Fruit fly (Drosophila melanogaster) whole organism, prepupa: ENCODE measurements around the gene Prim2.

Experiments
- CG10631 ChIP-seq: fragments of 200-800 bp; sonication (Bioruptor generic); optimal IDR thresholded peaks from 2 replicates; lab custom pipeline; 2016; ENCODE audit warnings: missing biosample characterization, missing genetic modification characterization
- CG11294 ChIP-seq: fragments of 200-800 bp; sonication (Bioruptor generic); IDR thresholded peaks from 2 replicates; pipeline ENCODE4 v1.3.6; 2022; ENCODE audit warnings: missing biosample characterization, missing genetic modification characterization
- CG11762 ChIP-seq: fragments of 200-800 bp; sonication (Bioruptor generic); optimal IDR thresholded peaks from 3 replicates; lab custom pipeline; 2016; ENCODE audit warnings: missing biosample characterization, missing genetic modification characterization; ENCODE audit not compliant: insufficient read depth
- CG11902 ChIP-seq: fragments of 200-800 bp; sonication (Bioruptor generic); optimal IDR thresholded peaks from 3 replicates; lab custom pipeline; 2016; ENCODE audit warnings: missing biosample characterization, missing genetic modification characterization
- CG15336 ChIP-seq: fragments of 200-800 bp; sonication (Bioruptor generic); IDR thresholded peaks from 2 replicates; pipeline ENCODE4 v1.3.6; 2022; ENCODE audit warnings: missing biosample characterization, missing genetic modification characterization
- CG1621 ChIP-seq: fragments of 200-800 bp; sonication (Bioruptor generic); optimal IDR thresholded peaks from 3 replicates; lab custom pipeline; 2018; ENCODE audit warnings: missing biosample characterization, mild to moderate bottlenecking, missing genetic modification characterization
- CG31627 ChIP-seq: fragments of 200-800 bp; sonication (Bioruptor generic); optimal IDR thresholded peaks from 3 replicates; lab custom pipeline; 2016; ENCODE audit warnings: missing biosample characterization, missing genetic modification characterization
- CG32006 ChIP-seq: fragments of 200-800 bp; sonication (Bioruptor generic); optimal IDR thresholded peaks from 3 replicates; lab custom pipeline; 2017; ENCODE audit warnings: missing biosample characterization, mild to moderate bottlenecking, missing genetic modification characterization
- CG34406 ChIP-seq: fragments of 200-800 bp; sonication (Bioruptor generic); optimal IDR thresholded peaks from 3 replicates; lab custom pipeline; 2016; ENCODE audit warnings: missing biosample characterization, missing genetic modification characterization
- CG4318 ChIP-seq: fragments of 200-800 bp; sonication (Bioruptor generic); optimal IDR thresholded peaks from 3 replicates; lab custom pipeline; 2017; ENCODE audit warnings: missing biosample characterization, mild to moderate bottlenecking, missing genetic modification characterization
- CG6163 ChIP-seq: fragments of 200-800 bp; sonication (Bioruptor generic); IDR thresholded peaks from 3 replicates; pipeline ENCODE4 v1.3.6; 2022; ENCODE audit warnings: missing biosample characterization, missing genetic modification characterization
- CG6276 ChIP-seq: fragments of 200-800 bp; sonication (Bioruptor generic); optimal IDR thresholded peaks from 2 replicates; lab custom pipeline; 2017; ENCODE audit warnings: missing biosample characterization, mild to moderate bottlenecking, missing genetic modification characterization
- CG6792 ChIP-seq: fragments of 200-800 bp; sonication (Bioruptor generic); optimal IDR thresholded peaks from 3 replicates; lab custom pipeline; 2016; ENCODE audit warnings: missing biosample characterization, missing genetic modification characterization
- CG6808 ChIP-seq: fragments of 200-800 bp; sonication (Bioruptor generic); optimal IDR thresholded peaks from 3 replicates; lab custom pipeline; 2017; ENCODE audit warnings: missing biosample characterization, missing genetic modification characterization, mild to moderate bottlenecking, moderate library complexity, missing genetic modification reagents
- CG6854 ChIP-seq: fragments of 200-800 bp; sonication (Bioruptor generic); optimal IDR thresholded peaks from 2 replicates; lab custom pipeline; 2017; ENCODE audit warnings: missing biosample characterization, mild to moderate bottlenecking, missing genetic modification characterization
- CG7368 ChIP-seq: fragments of 200-800 bp; sonication (Bioruptor generic); optimal IDR thresholded peaks from 3 replicates; lab custom pipeline; 2016; ENCODE audit warnings: missing biosample characterization, missing genetic modification characterization
- CG8119 ChIP-seq: fragments of 200-800 bp; sonication (Bioruptor generic); IDR thresholded peaks from 3 replicates; pipeline ENCODE4 v1.3.6; 2022; ENCODE audit warnings: missing biosample characterization, missing genetic modification characterization
- CG8319 ChIP-seq: fragments of 200-800 bp; sonication (Bioruptor generic); optimal IDR thresholded peaks from 3 replicates; lab custom pipeline; 2016; ENCODE audit warnings: missing biosample characterization, missing genetic modification characterization
- CG9139 ChIP-seq: fragments of 200-800 bp; sonication (Bioruptor generic); optimal IDR thresholded peaks from 3 replicates; lab custom pipeline; 2017; ENCODE audit warnings: missing biosample characterization, mild to moderate bottlenecking, missing genetic modification characterization
- Eip93F ChIP-seq: fragments of 200-800 bp; sonication (Bioruptor generic); optimal IDR thresholded peaks from 2 replicates; lab custom pipeline; 2016; ENCODE audit warnings: missing biosample characterization, mild to moderate bottlenecking, missing genetic modification characterization
- Gug ChIP-seq: fragments of 200-800 bp; sonication (Bioruptor generic); IDR thresholded peaks from 2 replicates; pipeline ENCODE4 v1.3.6; 2022; ENCODE audit warnings: missing biosample characterization, missing genetic modification characterization
- Hr39 ChIP-seq: fragments of 200-800 bp; sonication (Bioruptor generic); optimal IDR thresholded peaks from 2 replicates; lab custom pipeline; 2016; ENCODE audit warnings: missing biosample characterization, missing genetic modification characterization
- Hr4 ChIP-seq: fragments of 200-800 bp; sonication (Bioruptor generic); optimal IDR thresholded peaks from 3 replicates; lab custom pipeline; 2016; ENCODE audit warnings: missing biosample characterization, missing genetic modification characterization
- Lpt ChIP-seq: fragments of 200-800 bp; sonication (Bioruptor generic); optimal IDR thresholded peaks from 3 replicates; lab custom pipeline; 2016; ENCODE audit warnings: missing biosample characterization, missing genetic modification characterization
- Smox ChIP-seq: fragments of 200-800 bp; sonication (Bioruptor generic); optimal IDR thresholded peaks from 3 replicates; lab custom pipeline; 2016; ENCODE audit warnings: missing biosample characterization, missing genetic modification characterization
- Sox102F ChIP-seq: fragments of 200-800 bp; sonication (Bioruptor generic); optimal IDR thresholded peaks from 2 replicates; lab custom pipeline; 2016; ENCODE audit warnings: missing biosample characterization, mild to moderate bottlenecking, missing genetic modification characterization
- Sox15 ChIP-seq: fragments of 200-800 bp; sonication (Bioruptor generic); optimal IDR thresholded peaks from 3 replicates; lab custom pipeline; 2016; ENCODE audit warnings: missing biosample characterization, missing genetic modification characterization
- acj6 ChIP-seq: fragments of 200-800 bp; sonication (Bioruptor generic); optimal IDR thresholded peaks from 3 replicates; lab custom pipeline; 2016; ENCODE audit warnings: missing biosample characterization, missing genetic modification characterization
- cyc ChIP-seq: fragments of 200-800 bp; sonication (Bioruptor generic); optimal IDR thresholded peaks from 3 replicates; lab custom pipeline; 2016; ENCODE audit warnings: missing biosample characterization, missing genetic modification characterization
- dsx ChIP-seq: fragments of 200-800 bp; optimal IDR thresholded peaks from 3 replicates; lab custom pipeline; 2019; ENCODE audit warnings: missing biosample characterization, mild to moderate bottlenecking, missing genetic modification characterization, moderate library complexity; ENCODE audit not compliant: poor library complexity, severe bottlenecking
- eg ChIP-seq: fragments of 200-800 bp; sonication (Bioruptor generic); IDR thresholded peaks from 3 replicates; pipeline ENCODE4 v1.3.6; 2022; ENCODE audit warnings: missing biosample characterization, missing genetic modification characterization
- fd59A ChIP-seq: fragments of 200-800 bp; sonication (Bioruptor generic); optimal IDR thresholded peaks from 2 replicates; lab custom pipeline; 2017; ENCODE audit warnings: missing biosample characterization, mild to moderate bottlenecking, missing genetic modification characterization, missing genetic modification reagents
- lz ChIP-seq: fragments of 200-800 bp; sonication (Bioruptor generic); optimal IDR thresholded peaks from 3 replicates; lab custom pipeline; 2016; ENCODE audit warnings: missing biosample characterization, missing genetic modification characterization
- net ChIP-seq: fragments of 200-800 bp; sonication (Bioruptor generic); optimal IDR thresholded peaks from 3 replicates; lab custom pipeline; 2016; ENCODE audit warnings: missing biosample characterization, missing genetic modification characterization
- spab ChIP-seq: fragments of 200-800 bp; sonication (Bioruptor generic); optimal IDR thresholded peaks from 2 replicates; lab custom pipeline; 2017; ENCODE audit warnings: missing biosample characterization, mild to moderate bottlenecking, missing genetic modification characterization, missing genetic modification reagents
- svp ChIP-seq: fragments of 200-800 bp; sonication (Bioruptor generic); peaks from one replicate; lab custom pipeline; 2016; ENCODE audit warnings: missing biosample characterization, missing genetic modification characterization
- topi ChIP-seq: fragments of 200-800 bp; sonication (Bioruptor generic); optimal IDR thresholded peaks from 3 replicates; lab custom pipeline; 2016; ENCODE audit warnings: missing biosample characterization, missing genetic modification characterization
- vri ChIP-seq: fragments of 200-800 bp; sonication (Bioruptor generic); optimal IDR thresholded peaks from 3 replicates; lab custom pipeline; 2016; ENCODE audit warnings: missing biosample characterization, mild to moderate bottlenecking, missing genetic modification characterization

The Prim2 gene

DNA sequence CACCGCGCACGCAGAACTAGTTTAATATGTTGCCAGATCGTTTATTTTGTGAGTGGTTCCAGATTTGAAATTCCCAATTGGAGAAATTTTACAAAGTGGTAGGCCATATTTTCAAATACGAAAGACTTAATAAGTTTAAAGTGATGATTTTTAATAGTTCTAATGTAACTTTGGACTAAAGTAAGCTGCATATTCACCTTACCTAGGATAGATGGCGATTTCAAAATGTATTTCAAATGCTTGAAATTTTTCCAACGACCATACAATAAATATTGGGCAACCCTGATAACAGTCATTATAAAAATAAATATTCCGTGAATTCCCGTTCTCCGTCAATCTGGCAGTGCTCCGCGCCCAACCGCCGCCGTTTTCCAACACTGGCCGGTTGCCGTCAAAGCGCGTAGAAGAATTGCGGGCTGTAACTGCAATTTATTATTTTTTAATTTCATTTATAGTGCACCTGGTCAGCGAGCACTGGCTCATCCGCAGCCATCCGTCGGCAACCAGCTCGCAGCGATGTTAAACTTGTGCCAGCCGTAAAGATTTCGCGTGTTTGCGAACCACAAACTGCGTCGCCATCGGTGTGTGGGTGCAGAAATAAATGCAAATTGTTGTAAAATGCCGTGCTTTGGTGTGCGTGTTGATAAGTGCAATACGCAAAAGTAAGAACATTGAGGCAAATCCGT lies 14.6 kb upstream of the Prim2 start, which contains the start of the genes Ide and RhoBTB (continued):
- TF ChIP-seq CG6808 (GFP tag; lab: Kevin White, UChicago) (no peak), Lpt (peak; percentile 64), Sox15 (GFP tag; lab: Kevin White, UChicago) (peak; percentile 90), CG4318 (GFP tag; lab: Kevin White, UChicago) (peak; percentile 73), fd59A (peak; percentile 59), net (GFP tag; lab: Kevin White, UChicago) (peak; percentile 41), CG6792 (GFP tag; lab: Kevin White, UChicago) (peak; percentile 75)

DNA sequence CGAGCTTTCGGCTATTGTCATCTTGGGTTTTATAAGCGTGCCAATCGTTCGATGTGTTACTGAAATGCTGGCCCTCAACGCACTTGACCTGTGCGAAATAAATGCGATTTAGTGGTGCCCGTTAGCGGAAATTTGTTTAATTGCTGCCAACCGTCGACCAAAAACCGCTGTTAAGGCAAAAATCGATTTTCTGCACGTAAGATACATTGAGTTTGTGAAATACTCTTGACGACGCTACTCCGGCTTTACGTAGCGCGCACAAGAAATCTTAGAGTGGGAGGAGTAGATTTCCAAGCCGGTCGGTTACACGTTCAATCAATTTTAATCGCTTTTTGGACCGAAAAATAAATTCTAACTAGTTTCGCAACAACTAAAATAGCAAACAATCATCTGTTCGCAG lies 14.1 kb upstream of the Prim2 start:
- no peak for TF ChIP-seq spab
- no peak for TF ChIP-seq Sox102F (GFP tag; lab: Kevin White, UChicago)
- no peak for TF ChIP-seq topi (GFP tag; lab: Kevin White, UChicago)
- TF ChIP-seq CG8319 (GFP tag; lab: Kevin White, UChicago): no peak
- TF ChIP-seq CG6808 (GFP tag; lab: Kevin White, UChicago): no peak
- no peak for TF ChIP-seq svp (GFP tag; lab: Kevin White, UChicago)
- TF ChIP-seq Eip93F: no peak
- no peak for TF ChIP-seq CG7368
- no peak for TF ChIP-seq eg (GFP tag; lab: Robert Waterston, UW)
- TF ChIP-seq Hr4: no peak
- no peak for TF ChIP-seq Hr39 (GFP tag; lab: Kevin White, UChicago)
- TF ChIP-seq lz (GFP tag; lab: Kevin White, UChicago): no peak

DNA sequence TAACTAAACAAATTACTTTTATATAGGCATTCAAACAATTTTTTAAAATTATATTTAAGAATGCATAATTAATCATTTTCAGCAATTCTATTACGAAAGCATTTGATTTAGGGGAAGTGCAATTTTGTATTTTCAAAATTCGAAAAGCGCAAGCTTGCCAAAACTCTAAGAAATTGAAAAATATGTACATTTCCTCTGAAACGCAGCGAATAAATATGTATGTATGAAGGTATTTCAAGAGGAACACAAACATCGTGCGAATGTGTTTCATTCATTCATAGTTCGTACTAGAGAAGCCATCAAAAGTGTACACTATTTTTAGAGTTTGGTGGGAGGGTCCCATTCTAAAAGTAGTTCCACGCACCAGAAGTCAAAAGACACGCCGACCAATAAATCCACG lies 8.6 kb upstream of the Prim2 start, which contains the start of gene CG13247:
Gene CG13247, plus strand, starts transcription at position 301 of the 400 bp plus-strand sequence.
- no peak for TF ChIP-seq CG34406 (GFP tag; lab: Kevin White, UChicago)
- TF ChIP-seq dsx: no peak
- TF ChIP-seq CG32006 (GFP tag; lab: Kevin White, UChicago): no peak
- TF ChIP-seq CG11294 (GFP tag; lab: Robert Waterston, UW): no peak
- TF ChIP-seq CG1621 (tag; lab: Kevin White, UChicago): no peak
- TF ChIP-seq eg (GFP tag; lab: Robert Waterston, UW): no peak

DNA sequence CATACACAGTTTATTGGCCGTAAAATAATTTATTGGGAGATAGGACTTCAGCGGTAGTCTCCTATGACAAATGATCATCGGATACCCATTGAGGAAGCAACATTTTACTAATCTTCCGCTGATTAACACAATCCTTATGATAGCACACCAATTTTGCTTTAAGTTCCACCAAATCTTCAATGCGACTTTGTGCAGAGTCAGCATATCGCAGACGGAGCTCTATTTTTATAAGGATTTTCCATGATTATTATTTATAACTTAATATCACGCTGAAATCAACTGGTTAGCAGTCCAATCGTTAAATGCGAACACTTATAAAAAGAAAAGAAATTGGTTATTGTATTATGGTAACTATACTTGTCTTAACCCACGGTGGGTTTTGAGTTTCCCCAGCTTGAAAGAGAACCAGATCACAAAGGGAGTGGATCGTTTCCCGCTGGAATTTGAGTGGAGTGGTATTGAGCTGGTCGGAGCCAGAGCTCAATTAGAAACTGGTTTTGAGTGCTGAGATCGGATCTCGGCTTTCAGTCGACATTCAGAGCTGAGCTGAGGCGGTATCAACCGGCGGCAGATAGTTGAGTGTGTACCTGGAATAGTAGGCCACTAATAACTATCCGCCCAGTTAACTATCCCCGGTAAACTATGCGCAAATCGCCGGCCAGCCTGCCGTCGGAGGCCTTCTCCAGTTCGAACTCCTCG lies 5.4 kb upstream of the Prim2 start, which contains the start of the genes Toll-9 and in:
Gene Toll-9, minus strand, starts transcription at position 51 of the 699 bp plus-strand sequence.
Gene in, plus strand, starts transcription at position 525 of the 699 bp plus-strand sequence.
- TF ChIP-seq fd59A (no peak), CG8119 (GFP tag; lab: Robert Waterston, UW) (peak; percentile 39; the same call in 1 of the 3 replicates), CG1621 (tag; lab: Kevin White, UChicago) (peak; percentile 59), CG15336 (GFP tag; lab: Robert Waterston, UW) (peak; percentile 33; the same call in 1 of the 2 replicates), CG31627 (GFP tag; lab: Kevin White, UChicago) (no peak), eg (GFP tag; lab: Robert Waterston, UW) (peak; percentile 28; the same call in 1 of the 3 replicates), CG6854 (GFP tag; lab: Kevin White, UChicago) (peak; percentile 48)

DNA sequence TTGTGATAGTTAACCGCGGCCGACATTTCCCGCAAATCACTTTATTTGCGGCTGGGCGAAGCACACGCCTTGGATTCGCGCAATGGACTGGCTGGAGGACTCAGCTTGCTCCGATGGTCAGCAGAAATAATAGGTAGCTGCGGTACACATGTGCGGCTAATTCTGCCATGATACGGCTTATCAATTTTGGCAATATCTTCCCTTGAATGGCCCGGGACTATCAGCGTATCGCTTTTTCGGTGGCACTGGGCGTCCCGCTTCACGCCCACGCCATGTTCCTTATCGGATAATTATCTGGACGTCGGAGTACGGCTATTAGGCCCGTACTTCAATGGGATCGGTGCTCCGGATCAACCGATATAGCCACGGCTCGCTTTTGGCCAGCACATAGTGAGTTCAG lies 4.7 kb upstream of the Prim2 start:
- TF ChIP-seq Sox102F (GFP tag; lab: Kevin White, UChicago) (no peak), CG6276 (GFP tag; lab: Kevin White, UChicago) (no peak), cyc (GFP tag; lab: Kevin White, UChicago) (no peak), acj6 (GFP tag; lab: Kevin White, UChicago) (no peak), CG15336 (GFP tag; lab: Robert Waterston, UW) (no peak), Gug (GFP tag; lab: Robert Waterston, UW) (no peak), CG8319 (GFP tag; lab: Kevin White, UChicago) (no peak), CG32006 (GFP tag; lab: Kevin White, UChicago) (no peak), vri (GFP tag; lab: Kevin White, UChicago) (no peak), Lpt (no peak), CG6808 (GFP tag; lab: Kevin White, UChicago) (no peak), CG10631 (no peak), CG11762 (GFP tag; lab: Kevin White, UChicago) (no peak), CG11294 (GFP tag; lab: Robert Waterston, UW) (no peak), net (GFP tag; lab: Kevin White, UChicago) (no peak), CG9139 (GFP tag; lab: Kevin White, UChicago) (no peak), CG11902 (GFP tag; lab: Kevin White, UChicago) (no peak), Hr39 (GFP tag; lab: Kevin White, UChicago) (no peak), CG6163 (GFP tag; lab: Robert Waterston, UW) (no peak), Smox (GFP tag; lab: Kevin White, UChicago) (no peak)
